Worm (Caenorhabditis elegans) whole organism, L2 larva: ENCODE measurements around the gene spv-1.

Experiments
- C34F6.9 ChIP-seq: fragments of 150-350 bp; optimal IDR thresholded peaks from 2 replicates; lab custom pipeline; 2014; ENCODE audit warnings: missing biosample characterization, missing genetic modification characterization
- F13H6.1 ChIP-seq: sonication (generic microtip); optimal IDR thresholded peaks from 2 replicates; lab custom pipeline; 2016; ENCODE audit warnings: missing genetic modification characterization, missing compliant biosample characterization
- R02D3.7 ChIP-seq: fragments of 150-350 bp; optimal IDR thresholded peaks from 2 replicates; lab custom pipeline; 2014; ENCODE audit warnings: missing biosample characterization, missing genetic modification characterization
- Y55F3AM.14 ChIP-seq: fragments of 200-800 bp; sonication (Bioruptor generic); optimal IDR thresholded peaks from 2 replicates; lab custom pipeline; 2018; ENCODE audit warnings: mild to moderate bottlenecking, missing genetic modification characterization, missing compliant biosample characterization
- ZK546.5 ChIP-seq: sonication (generic microtip); optimal IDR thresholded peaks from 2 replicates; lab custom pipeline; 2017; ENCODE audit warnings: missing biosample characterization, missing genetic modification characterization
- alr-1 ChIP-seq: fragments of 150-350 bp; optimal IDR thresholded peaks from 2 replicates; lab custom pipeline; 2014; ENCODE audit warnings: missing biosample characterization, missing genetic modification characterization
- aly-2 ChIP-seq: fragments of 150-350 bp; optimal IDR thresholded peaks from 2 replicates; lab custom pipeline; 2014; ENCODE audit warnings: missing biosample characterization, missing genetic modification characterization
- ceh-16 ChIP-seq: fragments of 150-350 bp; optimal IDR thresholded peaks from 2 replicates; lab custom pipeline; 2014; ENCODE audit warnings: missing biosample characterization, missing genetic modification characterization
- ceh-82 ChIP-seq: fragments of 150-350 bp; optimal IDR thresholded peaks from 2 replicates; lab custom pipeline; 2014; ENCODE audit warnings: missing biosample characterization, missing genetic modification characterization
- crh-2 ChIP-seq: sonication (generic microtip); optimal IDR thresholded peaks from 2 replicates; lab custom pipeline; 2017; ENCODE audit warnings: missing biosample characterization, missing genetic modification characterization
- dmd-4 ChIP-seq: sonication (generic microtip); optimal IDR thresholded peaks from 2 replicates; lab custom pipeline; 2017; ENCODE audit warnings: missing biosample characterization, missing genetic modification characterization
- egl-27 ChIP-seq: sonication (generic microtip); optimal IDR thresholded peaks from 3 replicates; lab custom pipeline; 2017; ENCODE audit warnings: missing biosample characterization, missing genetic modification reagents, missing genetic modification characterization
- elt-1 ChIP-seq: fragments of 150-350 bp; optimal IDR thresholded peaks from 2 replicates; lab custom pipeline; 2014; ENCODE audit warnings: missing biosample characterization, missing genetic modification characterization
- elt-3 ChIP-seq: sonication (generic microtip); optimal IDR thresholded peaks from 2 replicates; lab custom pipeline; 2017; ENCODE audit warnings: missing biosample characterization, missing genetic modification characterization
- fos-1 ChIP-seq: fragments of 150-350 bp; optimal IDR thresholded peaks from 2 replicates; lab custom pipeline; 2014; ENCODE audit warnings: missing biosample characterization, missing genetic modification characterization
- gmeb-1 ChIP-seq: fragments of 150-350 bp; optimal IDR thresholded peaks from 2 replicates; lab custom pipeline; 2014; ENCODE audit warnings: missing biosample characterization, missing genetic modification characterization
- lin-11 ChIP-seq: fragments of 150-350 bp; sonication (generic microtip); optimal IDR thresholded peaks from 2 replicates; lab custom pipeline; 2014; ENCODE audit warnings: missing biosample characterization, missing genetic modification characterization, inconsistent platforms, mixed read lengths
- lin-39 ChIP-seq: fragments of 150-350 bp; optimal IDR thresholded peaks from 2 replicates; lab custom pipeline; 2014; ENCODE audit warnings: missing biosample characterization, missing genetic modification reagents, missing genetic modification characterization
- lsy-2 ChIP-seq, 2 experiments: fragments of 150-350 bp in 1 of 2; sonication (generic microtip) in 1 of 2; optimal IDR thresholded peaks; 2 replicates each; lab custom pipeline; 2014 to 2017; ENCODE audit warnings: missing biosample characterization in 2 of 2, missing genetic modification characterization in 2 of 2
- mab-5 ChIP-seq: fragments of 150-350 bp; optimal IDR thresholded peaks from 2 replicates; lab custom pipeline; 2014; ENCODE audit warnings: missing biosample characterization, missing genetic modification characterization
- mbf-1 ChIP-seq: sonication (generic microtip); optimal IDR thresholded peaks from 2 replicates; lab custom pipeline; 2017; ENCODE audit warnings: missing biosample characterization, missing genetic modification characterization
- mdl-1 ChIP-seq, 2 experiments: fragments of 150-350 bp in 1 of 2; sonication (generic microtip) in 1 of 2; optimal IDR thresholded peaks; 2 replicates each; lab custom pipeline; 2017; ENCODE audit warnings: missing biosample characterization in 2 of 2, missing genetic modification characterization in 2 of 2
- nhr-10 ChIP-seq: sonication (generic microtip); optimal IDR thresholded peaks from 2 replicates; lab custom pipeline; 2017; ENCODE audit warnings: missing biosample characterization, missing genetic modification characterization
- nhr-11 ChIP-seq: fragments of 150-350 bp; optimal IDR thresholded peaks from 2 replicates; lab custom pipeline; 2014; ENCODE audit warnings: missing biosample characterization, missing genetic modification characterization
- nhr-12 ChIP-seq: fragments of 150-350 bp; optimal IDR thresholded peaks from 2 replicates; lab custom pipeline; 2014; ENCODE audit warnings: missing biosample characterization, missing genetic modification characterization
- nhr-129 ChIP-seq: fragments of 150-350 bp; optimal IDR thresholded peaks from 2 replicates; lab custom pipeline; 2014; ENCODE audit warnings: missing biosample characterization, missing genetic modification characterization
- nhr-21 ChIP-seq: fragments of 150-350 bp; optimal IDR thresholded peaks from 2 replicates; lab custom pipeline; 2014; ENCODE audit warnings: missing biosample characterization, missing genetic modification characterization
- nhr-23 ChIP-seq: fragments of 150-350 bp; optimal IDR thresholded peaks from 2 replicates; lab custom pipeline; 2014; ENCODE audit warnings: missing biosample characterization, missing genetic modification reagents, missing genetic modification characterization
- nhr-237 ChIP-seq: fragments of 150-350 bp; optimal IDR thresholded peaks from 2 replicates; lab custom pipeline; 2014; ENCODE audit warnings: missing biosample characterization, missing genetic modification characterization
- nhr-25 ChIP-seq: fragments of 150-350 bp; sonication (generic microtip); optimal IDR thresholded peaks from 3 replicates; lab custom pipeline; 2014; ENCODE audit warnings: missing biosample characterization, missing genetic modification characterization
- nhr-6 ChIP-seq: fragments of 150-350 bp; optimal IDR thresholded peaks from 2 replicates; lab custom pipeline; 2014; ENCODE audit warnings: missing biosample characterization, missing genetic modification characterization
- nhr-77 ChIP-seq: fragments of 150-350 bp; optimal IDR thresholded peaks from 2 replicates; lab custom pipeline; 2014; ENCODE audit warnings: missing biosample characterization, missing genetic modification characterization
- peb-1 ChIP-seq: fragments of 150-350 bp; optimal IDR thresholded peaks from 2 replicates; lab custom pipeline; 2014; ENCODE audit warnings: missing biosample characterization, missing genetic modification characterization
- sem-4 ChIP-seq: fragments of 150-350 bp; optimal IDR thresholded peaks from 2 replicates; lab custom pipeline; 2014; ENCODE audit warnings: missing biosample characterization, missing genetic modification reagents, missing genetic modification characterization
- skn-1 ChIP-seq: sonication (generic microtip); optimal IDR thresholded peaks from 2 replicates; lab custom pipeline; 2017; ENCODE audit warnings: missing biosample characterization, missing genetic modification characterization
- sma-3 ChIP-seq: sonication (generic microtip); optimal IDR thresholded peaks from 2 replicates; lab custom pipeline; 2016; ENCODE audit warnings: missing genetic modification reagents, missing genetic modification characterization, missing compliant biosample characterization
- sma-9 ChIP-seq, 2 experiments: fragments of 150-350 bp in 1 of 2; sonication (generic microtip) in 1 of 2; optimal IDR thresholded peaks; 2 replicates each; lab custom pipeline; 2014 to 2016; ENCODE audit warnings: missing genetic modification characterization in 2 of 2, mild to moderate bottlenecking in 1 of 2, missing biosample characterization in 1 of 2, missing compliant biosample characterization in 1 of 2, missing genetic modification reagents in 1 of 2, moderate library complexity in 1 of 2
- snpc-4 ChIP-seq: fragments of 150-350 bp; optimal IDR thresholded peaks from 2 replicates; lab custom pipeline; 2014; ENCODE audit warnings: missing biosample characterization, missing genetic modification characterization
- unc-39 ChIP-seq: fragments of 150-350 bp; optimal IDR thresholded peaks from 2 replicates; lab custom pipeline; 2014; ENCODE audit warnings: missing biosample characterization, missing genetic modification characterization
- unc-55 ChIP-seq: fragments of 150-350 bp; sonication (generic microtip); optimal IDR thresholded peaks from 3 replicates; lab custom pipeline; 2014; ENCODE audit warnings: missing biosample characterization, missing genetic modification reagents, missing genetic modification characterization
- unc-62 ChIP-seq: fragments of 150-350 bp; optimal IDR thresholded peaks from 2 replicates; lab custom pipeline; 2014; ENCODE audit warnings: missing biosample characterization, missing genetic modification reagents, missing genetic modification characterization
- zag-1 ChIP-seq: fragments of 150-350 bp; optimal IDR thresholded peaks from 2 replicates; lab custom pipeline; 2014; ENCODE audit warnings: missing biosample characterization, missing genetic modification characterization
- ztf-1 ChIP-seq: fragments of 200-800 bp; sonication (Bioruptor generic); conservative IDR thresholded peaks from 2 replicates; pipeline ENCODE4 v1.3.6; 2022; ENCODE audit warnings: missing genetic modification characterization, missing compliant biosample characterization
- ztf-11 ChIP-seq: sonication (generic microtip); optimal IDR thresholded peaks from 2 replicates; lab custom pipeline; 2017; ENCODE audit warnings: missing biosample characterization, missing genetic modification characterization
- ztf-4 ChIP-seq: fragments of 150-350 bp; optimal IDR thresholded peaks from 2 replicates; lab custom pipeline; 2014; ENCODE audit warnings: missing biosample characterization, missing genetic modification characterization

The spv-1 gene

DNA sequence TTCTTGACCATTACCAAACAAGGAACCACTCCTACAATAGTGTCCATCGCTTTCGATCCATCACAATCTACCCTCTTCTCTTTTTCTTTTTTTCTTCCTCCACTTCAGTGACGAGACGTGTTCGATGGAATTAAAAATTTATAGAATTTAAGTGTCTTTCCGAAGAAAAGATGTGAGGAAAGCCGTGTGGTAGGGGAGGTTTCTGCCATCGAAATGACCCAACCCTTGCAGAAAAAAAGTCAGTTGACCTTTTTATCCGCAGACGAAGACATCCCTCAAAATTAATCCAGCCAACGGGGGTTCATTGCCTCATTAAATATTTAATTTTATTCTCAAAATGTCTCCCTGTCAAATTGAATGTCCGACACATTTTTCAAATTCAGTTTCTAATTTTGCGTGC, 27.0 kb upstream of the spv-1 start:
- TF ChIP-seq elt-1 (no peak), unc-55 (GFP tag; lab: Kevin White, UChicago) (peak; percentile 46)

- TF ChIP-seq ztf-1 (no peak), skn-1 (tag; lab: Kevin White, UChicago) (no peak), nhr-25 (tag; lab: Kevin White, UChicago) (no peak), gmeb-1 (tag; lab: Kevin White, UChicago) (no peak), ceh-16 (tag; lab: Kevin White, UChicago) (no peak), elt-3 (tag; lab: Kevin White, UChicago) (no peak), unc-39 (tag; lab: Kevin White, UChicago) (no peak), Y55F3AM.14 (GFP tag; lab: Kevin White, UChicago) (no peak), nhr-77 (tag; lab: Kevin White, UChicago) (no peak), alr-1 (no peak), lin-11 (no peak), sma-9 (GFP tag; optimal IDR thresholded peaks at IDR 0.05; lab: Kevin White, UChicago) (no peak), sma-9 (tag; optimal IDR thresholded peaks at IDR 0.05; lab: Kevin White, UChicago) (no peak), fos-1 (tag; lab: Kevin White, UChicago) (no peak)
Measured at ce11 chrII:7948278-7948677, 19.8 kb upstream of the spv-1 start.

DNA sequence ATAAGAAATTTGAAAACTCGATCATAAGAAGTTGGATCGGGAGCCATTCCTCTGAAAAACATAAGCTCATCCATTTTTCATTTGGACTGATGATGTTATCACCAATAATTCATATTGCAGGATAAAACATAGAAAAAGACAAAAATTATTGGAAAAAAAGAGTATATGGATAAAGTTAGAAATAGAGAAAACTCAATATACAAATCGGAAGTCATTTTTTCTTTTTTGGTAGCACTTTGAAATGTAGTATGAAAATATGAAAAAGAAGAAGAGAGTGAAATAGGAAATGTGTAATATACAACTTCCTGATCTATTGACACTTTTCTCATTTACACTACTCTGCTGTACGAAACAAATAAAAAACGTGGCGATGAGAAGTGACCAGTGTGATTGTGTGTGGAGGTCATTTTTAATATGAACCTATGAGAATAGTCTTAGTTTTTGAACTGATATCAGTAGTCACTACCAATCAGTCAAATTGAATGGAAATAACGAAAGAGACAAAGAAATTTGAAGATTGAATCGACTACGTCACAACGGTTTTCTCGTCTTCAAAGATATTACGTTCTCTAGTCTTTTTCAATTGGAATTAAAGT, 18.4 kb upstream of the spv-1 start, which contains the start of gene ZK669.5:
TSS of gene ZK669.5 (minus strand) at position 51 of the 596 bp plus-strand sequence.
- no peak for TF ChIP-seq alr-1
- TF ChIP-seq nhr-25 (tag; lab: Kevin White, UChicago), result peak; percentile 55
- TF ChIP-seq lsy-2 (tag; optimal IDR thresholded peaks at IDR 0.05; lab: Kevin White, UChicago), result no peak
- TF ChIP-seq crh-2 (tag; lab: Kevin White, UChicago), result peak; percentile 54
- peak; percentile 45 for TF ChIP-seq sma-9 (GFP tag; optimal IDR thresholded peaks at IDR 0.05; lab: Kevin White, UChicago)
- no peak for TF ChIP-seq sma-9 (tag; optimal IDR thresholded peaks at IDR 0.05; lab: Kevin White, UChicago)
- TF ChIP-seq zag-1, result no peak
- TF ChIP-seq ztf-1, result no peak

- TF ChIP-seq mbf-1 (no peak), mdl-1 (tag; optimal IDR thresholded peaks at IDR 0.05; lab: Kevin White, UChicago) (peak; percentile 3 to 35), unc-62 (GFP tag; lab: Kevin White, UChicago) (no peak), ZK546.5 (tag; lab: Kevin White, UChicago) (no peak), ceh-16 (tag; lab: Kevin White, UChicago) (no peak), nhr-12 (tag; lab: Kevin White, UChicago) (no peak), unc-39 (tag; lab: Kevin White, UChicago) (no peak), ztf-11 (tag; lab: Kevin White, UChicago) (no peak), peb-1 (no peak), unc-55 (GFP tag; lab: Kevin White, UChicago) (peak; percentile 84), elt-1 (no peak), nhr-11 (tag; lab: Kevin White, UChicago) (no peak), egl-27 (tag; lab: Kevin White, UChicago) (peak; percentile 80), ceh-82 (tag; lab: Kevin White, UChicago) (peak; percentile 12), fos-1 (tag; lab: Kevin White, UChicago) (peak; percentile 23), elt-3 (tag; lab: Kevin White, UChicago) (no peak), mab-5 (tag; lab: Kevin White, UChicago) (peak; percentile 79), sem-4 (tag; lab: Kevin White, UChicago) (no peak), R02D3.7 (tag; lab: Kevin White, UChicago) (peak; percentile 46), Y55F3AM.14 (GFP tag; lab: Kevin White, UChicago) (no peak), sma-3 (peak; percentile 73), crh-2 (tag; lab: Kevin White, UChicago) (peak; percentile 87), skn-1 (tag; lab: Kevin White, UChicago) (no peak), nhr-129 (tag; lab: Kevin White, UChicago) (peak; percentile 84), snpc-4 (tag; lab: Kevin White, UChicago) (peak; percentile 21), nhr-25 (tag; lab: Kevin White, UChicago) (peak; percentile 81), nhr-23 (tag; lab: Kevin White, UChicago) (no peak), lsy-2 (tag; optimal IDR thresholded peaks at IDR 0.05; lab: Kevin White, UChicago) (peak; percentile 87 to 94), nhr-10 (tag; lab: Kevin White, UChicago) (peak; percentile 29), C34F6.9 (peak; percentile 86), lin-11 (peak; percentile 76), dmd-4 (tag; lab: Kevin White, UChicago) (peak; percentile 26), ztf-4 (tag; lab: Kevin White, UChicago) (peak; percentile 64), gmeb-1 (tag; lab: Kevin White, UChicago) (peak; percentile 99), F13H6.1 (tag; lab: Kevin White, UChicago) (peak; percentile 76), zag-1 (no peak), nhr-21 (peak; percentile 88), aly-2 (tag; lab: Kevin White, UChicago) (no peak), nhr-237 (tag; lab: Kevin White, UChicago) (peak; percentile 73), lin-39 (tag; lab: Kevin White, UChicago) (no peak), nhr-6 (tag; lab: Kevin White, UChicago) (peak; percentile 71), nhr-77 (tag; lab: Kevin White, UChicago) (no peak)
Measured at ce11 chrII:7945168-7945567, 16.7 kb upstream of the spv-1 start, which contains the start of gene dbt-1. dbt-1 (minus strand) TSS chrII:7945206.
